Fruit fly (Drosophila melanogaster): ENCODE measurements around the gene CG7606.

Gene CG7606

DNA sequence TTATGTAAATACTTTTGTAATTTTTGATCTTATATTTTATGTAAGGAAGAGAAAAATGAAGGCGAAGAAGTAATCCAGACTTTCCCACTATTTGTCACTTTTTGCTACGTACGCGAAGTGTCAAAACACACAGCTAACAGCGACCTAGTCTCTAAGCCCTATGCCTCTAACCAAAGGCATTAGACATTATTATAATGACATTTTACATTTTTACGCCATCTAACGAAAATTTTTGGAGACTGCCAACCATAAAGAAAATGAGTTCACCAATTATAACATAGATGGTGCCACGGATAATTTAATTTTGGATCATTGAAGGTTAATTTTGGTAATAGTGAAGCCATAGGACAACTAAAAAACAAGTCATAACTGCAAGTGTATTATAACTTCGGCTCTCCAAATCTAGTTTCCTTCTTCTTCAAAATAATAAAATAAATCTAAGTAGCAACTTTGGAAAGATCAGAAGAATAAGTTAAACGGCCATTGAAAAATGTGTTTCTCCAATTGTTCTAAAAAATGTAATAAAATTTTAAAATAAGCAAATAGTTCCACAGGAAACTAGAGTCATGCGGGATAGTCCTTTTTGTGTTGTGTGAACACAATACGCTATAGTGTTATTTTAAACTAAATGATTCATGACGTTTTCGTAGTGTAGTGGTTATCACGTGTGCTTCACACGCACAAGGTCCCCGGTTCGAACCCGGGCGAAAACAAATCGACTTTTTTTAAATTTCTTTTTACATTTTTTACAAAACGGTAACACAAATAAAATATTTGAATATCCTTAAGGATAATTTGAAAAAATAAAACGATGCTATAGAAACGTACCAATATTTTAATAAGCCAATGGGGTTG lies 21.0 kb downstream of the CG7606 start (continued):
- no peak for TF ChIP-seq ac (GFP tag; optimal IDR thresholded peaks at IDR 0.05)
- TF ChIP-seq vvl (GFP tag; IDR thresholded peaks at IDR 0.05): peak; percentile 38; the same call in 1 of the 2 replicates
- peak; percentile 12 for TF ChIP-seq pho (GFP tag; optimal IDR thresholded peaks at IDR 0.05)
- peak; percentile 30 for TF ChIP-seq PHDP (tag; optimal IDR thresholded peaks at IDR 0.05)
- no peak for TF ChIP-seq Bteb2 (GFP tag; optimal IDR thresholded peaks at IDR 0.05)
- no peak for TF ChIP-seq fd96Cb (tag; optimal IDR thresholded peaks at IDR 0.05)
- TF ChIP-seq CG7928 (GFP tag; optimal IDR thresholded peaks at IDR 0.05): no peak
- TF ChIP-seq lov (optimal IDR thresholded peaks at IDR 0.05): no peak
- no peak for TF ChIP-seq lov (GFP tag; IDR thresholded peaks at IDR 0.05)
- no peak for TF ChIP-seq Lpt (GFP tag; optimal IDR thresholded peaks at IDR 0.05)
- peak; percentile 39 for TF ChIP-seq CG17568 (GFP tag; optimal IDR thresholded peaks at IDR 0.05)
- TF ChIP-seq CG10431 (GFP tag; optimal IDR thresholded peaks at IDR 0.05): no peak
- TF ChIP-seq nerfin-2 (GFP tag; IDR thresholded peaks at IDR 0.05; ENCODE audit: partially characterized antibody): no peak; the same call in 1 of the 2 replicates
- no peak for TF ChIP-seq Sin3A (optimal IDR thresholded peaks at IDR 0.05)
- no peak for TF ChIP-seq CG17361 (GFP tag; IDR thresholded peaks at IDR 0.05)
- TF ChIP-seq H2.0 (GFP tag; IDR thresholded peaks at IDR 0.05): no peak
- TF ChIP-seq gt (GFP tag; IDR thresholded peaks at IDR 0.05): no peak
- TF ChIP-seq Hsf (GFP tag; optimal IDR thresholded peaks at IDR 0.05): peak; percentile 20
- TF ChIP-seq Pdp1 (GFP tag; optimal IDR thresholded peaks at IDR 0.05): peak; percentile 25 to 27
- no peak for TF ChIP-seq MESR4 (GFP tag; optimal IDR thresholded peaks at IDR 0.05)
- TF ChIP-seq pb (GFP tag; optimal IDR thresholded peaks at IDR 0.05): no peak
- peak; percentile 97 for TF ChIP-seq Bdp1 (GFP tag; optimal IDR thresholded peaks at IDR 0.05)
- peak; percentile 26 for TF ChIP-seq Lhr (GFP tag; optimal IDR thresholded peaks at IDR 0.05)
- TF ChIP-seq CG18011 (GFP tag; optimal IDR thresholded peaks at IDR 0.05): no peak
- TF ChIP-seq bab2 (GFP tag; optimal IDR thresholded peaks at IDR 0.05): peak; percentile 32
- TF ChIP-seq eyg (GFP tag; optimal IDR thresholded peaks at IDR 0.05): no peak
- no peak for TF ChIP-seq gsb (GFP tag; IDR thresholded peaks at IDR 0.05)
- peak; percentile 41 for TF ChIP-seq CG13894 (tag; optimal IDR thresholded peaks at IDR 0.05)
- no peak for TF ChIP-seq fd102C (GFP tag; optimal IDR thresholded peaks at IDR 0.05)
- TF ChIP-seq lilli (GFP tag; optimal IDR thresholded peaks at IDR 0.05): peak; percentile 40
- no peak for TF ChIP-seq Trl (optimal IDR thresholded peaks at IDR 0.05)
- no peak for TF ChIP-seq Trl (GFP tag; optimal IDR thresholded peaks at IDR 0.05)
- TF ChIP-seq psq (GFP tag; optimal IDR thresholded peaks at IDR 0.05): no peak
- TF ChIP-seq gro (GFP tag; optimal IDR thresholded peaks at IDR 0.05): no peak
- TF ChIP-seq CG12155 (GFP tag; optimal IDR thresholded peaks at IDR 0.05): no peak
- no peak for TF ChIP-seq cwo (GFP tag; optimal IDR thresholded peaks at IDR 0.05)
- TF ChIP-seq tup (GFP tag; optimal IDR thresholded peaks at IDR 0.05): no peak
- no peak for TF ChIP-seq CG31441 (GFP tag; IDR thresholded peaks at IDR 0.05)
- TF ChIP-seq sisA (GFP tag; IDR thresholded peaks at IDR 0.05): no peak
- no peak for TF ChIP-seq Side (GFP tag; optimal IDR thresholded peaks at IDR 0.05)
- TF ChIP-seq HLH4C (GFP tag; IDR thresholded peaks at IDR 0.05; ENCODE audit: partially characterized antibody): peak; percentile 80
- no peak for TF ChIP-seq CG10462 (GFP tag; optimal IDR thresholded peaks at IDR 0.05)
- TF ChIP-seq CG10366 (GFP tag; IDR thresholded peaks at IDR 0.05): no peak
- no peak for TF ChIP-seq CG1832 (GFP tag; optimal IDR thresholded peaks at IDR 0.05)
- TF ChIP-seq p53 (GFP tag; optimal IDR thresholded peaks at IDR 0.05): no peak
- TF ChIP-seq slp2 (GFP tag; optimal IDR thresholded peaks at IDR 0.05): no peak
- TF ChIP-seq Taf1 (GFP tag; IDR thresholded peaks at IDR 0.05): no peak
- TF ChIP-seq CG16815 (GFP tag; optimal IDR thresholded peaks at IDR 0.05): no peak
- TF ChIP-seq slou (GFP tag; optimal IDR thresholded peaks at IDR 0.05): no peak
- TF ChIP-seq nau (GFP tag; optimal IDR thresholded peaks at IDR 0.05): peak; percentile 20
- TF ChIP-seq CG7745 (tag; optimal IDR thresholded peaks at IDR 0.05): peak; percentile 97
